Worm (Caenorhabditis elegans) whole organism, mixed stage, embryonic: ENCODE data around the gene srh-89.

Experiments
- M03D4.4 ChIP-seq: sonication (generic microtip); optimal IDR thresholded peaks from 2 replicates; lab custom pipeline; 2017; ENCODE audit warnings: mild to moderate bottlenecking, missing genetic modification characterization, missing compliant biosample characterization
- bed-3 ChIP-seq: fragments of 200-800 bp; sonication (Bioruptor generic); optimal IDR thresholded peaks from 3 replicates; lab custom pipeline; 2018; ENCODE audit warnings: mild to moderate bottlenecking, missing genetic modification characterization, moderate library complexity, missing compliant biosample characterization
- blmp-1 ChIP-seq: fragments of 150-350 bp; optimal IDR thresholded peaks from 2 replicates; lab custom pipeline; 2014; ENCODE audit warnings: missing biosample characterization, missing genetic modification characterization
- ceh-39 ChIP-seq: fragments of 150-350 bp; optimal IDR thresholded peaks from 2 replicates; lab custom pipeline; 2014; ENCODE audit warnings: missing biosample characterization, missing genetic modification characterization
- ceh-43 ChIP-seq: fragments of 200-800 bp; sonication (Bioruptor generic); optimal IDR thresholded peaks from 2 replicates; lab custom pipeline; 2018; ENCODE audit warnings: mild to moderate bottlenecking, missing genetic modification characterization, moderate library complexity, missing compliant biosample characterization
- ceh-83 ChIP-seq: fragments of 200-800 bp; sonication (Bioruptor generic); optimal IDR thresholded peaks from 2 replicates; lab custom pipeline; 2018; ENCODE audit warnings: mild to moderate bottlenecking, missing genetic modification characterization, missing compliant biosample characterization
- ces-1 ChIP-seq: fragments of 150-350 bp; optimal IDR thresholded peaks from 2 replicates; lab custom pipeline; 2014; ENCODE audit warnings: missing biosample characterization, missing genetic modification reagents, missing genetic modification characterization
- cnd-1 ChIP-seq: fragments of 200-800 bp; sonication (Bioruptor generic); optimal IDR thresholded peaks from 2 replicates; lab custom pipeline; 2018; ENCODE audit warnings: mild to moderate bottlenecking, missing genetic modification characterization, missing compliant biosample characterization
- drap-1 ChIP-seq: fragments of 200-800 bp; sonication (Bioruptor generic); optimal IDR thresholded peaks from 3 replicates; lab custom pipeline; 2018; ENCODE audit warnings: mild to moderate bottlenecking, missing genetic modification characterization, missing compliant biosample characterization
- elt-1 ChIP-seq: sonication (generic microtip); optimal IDR thresholded peaks from 2 replicates; lab custom pipeline; 2017; ENCODE audit warnings: missing genetic modification characterization, mild to moderate bottlenecking, missing compliant biosample characterization, antibody characterized with exemption, moderate library complexity, borderline replicate concordance; ENCODE audit not compliant: insufficient read depth
- elt-3 ChIP-seq: fragments of 150-350 bp; optimal IDR thresholded peaks from 2 replicates; lab custom pipeline; 2014; ENCODE audit warnings: missing biosample characterization, missing genetic modification characterization
- flh-1 ChIP-seq: fragments of 200-800 bp; sonication (Bioruptor generic); optimal IDR thresholded peaks from 2 replicates; lab custom pipeline; 2018; ENCODE audit warnings: mild to moderate bottlenecking, missing genetic modification characterization, moderate library complexity, missing compliant biosample characterization
- ham-2 ChIP-seq: fragments of 200-800 bp; sonication (Bioruptor generic); optimal IDR thresholded peaks from 2 replicates; lab custom pipeline; 2018; ENCODE audit warnings: mild to moderate bottlenecking, missing genetic modification characterization, missing compliant biosample characterization
- hlh-1 ChIP-seq: fragments of 150-350 bp; optimal IDR thresholded peaks from 2 replicates; lab custom pipeline; 2014; ENCODE audit warnings: missing biosample characterization, missing genetic modification reagents, missing genetic modification characterization
- lin-13 ChIP-seq: fragments of 150-350 bp; optimal IDR thresholded peaks from 2 replicates; lab custom pipeline; 2014; ENCODE audit warnings: missing biosample characterization, missing genetic modification characterization
- lin-32 ChIP-seq: fragments of 200-800 bp; sonication (Bioruptor generic); optimal IDR thresholded peaks from 2 replicates; lab custom pipeline; 2018; ENCODE audit warnings: mild to moderate bottlenecking, missing genetic modification characterization, missing compliant biosample characterization
- lsy-2 ChIP-seq: fragments of 150-350 bp; optimal IDR thresholded peaks from 2 replicates; lab custom pipeline; 2014; ENCODE audit warnings: missing biosample characterization, missing genetic modification characterization
- mab-5 ChIP-seq: fragments of 150-350 bp; optimal IDR thresholded peaks from 2 replicates; lab custom pipeline; 2014; ENCODE audit warnings: missing biosample characterization, missing genetic modification characterization
- mep-1 ChIP-seq: fragments of 150-350 bp; optimal IDR thresholded peaks from 2 replicates; lab custom pipeline; 2017; ENCODE audit warnings: missing biosample characterization, missing genetic modification reagents, missing genetic modification characterization, inconsistent platforms
- mls-2 ChIP-seq: sonication (generic microtip); optimal IDR thresholded peaks from 2 replicates; lab custom pipeline; 2016; ENCODE audit warnings: mild to moderate bottlenecking, missing genetic modification characterization, moderate library complexity, missing compliant biosample characterization
- nhr-12 ChIP-seq: fragments of 150-350 bp; optimal IDR thresholded peaks from 2 replicates; lab custom pipeline; 2014; ENCODE audit warnings: missing biosample characterization, missing genetic modification characterization
- nhr-2 ChIP-seq: fragments of 150-350 bp; optimal IDR thresholded peaks from 2 replicates; lab custom pipeline; 2014; ENCODE audit warnings: missing biosample characterization, missing genetic modification characterization
- nhr-237 ChIP-seq: fragments of 150-350 bp; optimal IDR thresholded peaks from 2 replicates; lab custom pipeline; 2014; ENCODE audit warnings: missing biosample characterization, missing genetic modification characterization
- nhr-28 ChIP-seq: fragments of 150-350 bp; optimal IDR thresholded peaks from 2 replicates; lab custom pipeline; 2014; ENCODE audit warnings: missing biosample characterization, missing genetic modification characterization
- nhr-76 ChIP-seq: sonication (generic microtip); optimal IDR thresholded peaks from 2 replicates; lab custom pipeline; 2017; ENCODE audit warnings: missing biosample characterization, missing genetic modification characterization
- pha-4 ChIP-seq: fragments of 150-350 bp; optimal IDR thresholded peaks from 2 replicates; lab custom pipeline; 2018; ENCODE audit warnings: missing biosample characterization, missing genetic modification reagents, missing genetic modification characterization
- sem-2 ChIP-seq: fragments of 200-800 bp; sonication (Bioruptor generic); optimal IDR thresholded peaks from 2 replicates; lab custom pipeline; 2018; ENCODE audit warnings: mild to moderate bottlenecking, missing genetic modification characterization, missing compliant biosample characterization
- snpc-4 ChIP-seq: fragments of 150-350 bp; optimal IDR thresholded peaks from 2 replicates; lab custom pipeline; 2014; ENCODE audit warnings: missing biosample characterization, missing genetic modification characterization
- sptf-1 ChIP-seq: sonication (generic microtip); optimal IDR thresholded peaks from 2 replicates; lab custom pipeline; 2017; ENCODE audit warnings: mild to moderate bottlenecking, missing genetic modification characterization, moderate library complexity, missing compliant biosample characterization
- tbx-8 ChIP-seq: fragments of 200-800 bp; sonication (Bioruptor generic); optimal IDR thresholded peaks from 2 replicates; lab custom pipeline; 2018; ENCODE audit warnings: mild to moderate bottlenecking, missing genetic modification characterization, moderate library complexity, missing compliant biosample characterization
- unc-120 ChIP-seq: sonication (generic microtip); optimal IDR thresholded peaks from 2 replicates; lab custom pipeline; 2017; ENCODE audit warnings: missing genetic modification characterization, missing compliant biosample characterization; ENCODE audit not compliant: poor library complexity, severe bottlenecking
- unc-39 ChIP-seq: fragments of 150-350 bp; optimal IDR thresholded peaks from 2 replicates; lab custom pipeline; 2014; ENCODE audit warnings: missing biosample characterization, missing genetic modification characterization
- unc-62 ChIP-seq: fragments of 150-350 bp; optimal IDR thresholded peaks from 2 replicates; lab custom pipeline; 2014; ENCODE audit warnings: missing biosample characterization, missing genetic modification reagents, missing genetic modification characterization
- zip-8 ChIP-seq: fragments of 150-350 bp; optimal IDR thresholded peaks from 2 replicates; lab custom pipeline; 2014; ENCODE audit warnings: missing biosample characterization, missing genetic modification characterization
- ztf-11 ChIP-seq: fragments of 150-350 bp; optimal IDR thresholded peaks from 2 replicates; lab custom pipeline; 2014; ENCODE audit warnings: missing biosample characterization, missing genetic modification characterization

The srh-89 gene

DNA sequence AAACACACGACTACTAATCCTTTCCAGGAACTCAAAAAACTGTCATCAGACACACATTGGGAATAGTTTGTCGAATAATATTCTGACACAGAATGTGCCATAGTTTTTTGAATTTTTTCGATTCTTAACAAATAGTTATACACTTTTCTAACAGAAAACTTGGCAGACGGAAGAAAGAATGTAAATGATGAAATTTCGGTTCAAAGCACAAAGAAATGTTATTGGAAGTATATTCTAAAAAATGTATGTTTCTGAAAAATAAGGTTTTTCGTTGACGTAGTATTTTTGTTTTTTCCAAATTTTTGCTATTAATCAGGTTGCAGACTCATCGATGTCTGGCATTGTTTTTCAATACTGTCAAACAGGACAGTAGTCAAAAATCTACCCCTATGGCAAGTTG lies 3.7 kb downstream of the srh-89 start, which contains the start of gene srh-92:
TSS of gene srh-92 (minus strand) at position 101 of the 400 bp plus-strand sequence.
- TF ChIP-seq unc-39 (tag; lab: Kevin White, UChicago): no peak
- TF ChIP-seq ceh-43 (GFP tag; lab: Kevin White, UChicago): no peak
- no peak for TF ChIP-seq ces-1
- no peak for TF ChIP-seq sem-2 (GFP tag; lab: Kevin White, UChicago)
- TF ChIP-seq drap-1 (GFP tag; lab: Kevin White, UChicago): no peak
- TF ChIP-seq nhr-12: no peak
- no peak for TF ChIP-seq blmp-1
- TF ChIP-seq bed-3 (GFP tag; lab: Kevin White, UChicago): no peak
- TF ChIP-seq M03D4.4: no peak
- no peak for TF ChIP-seq ceh-39 (tag; lab: Kevin White, UChicago)
- no peak for TF ChIP-seq cnd-1 (tag; lab: Kevin White, UChicago)
- TF ChIP-seq mls-2: no peak
- no peak for TF ChIP-seq snpc-4 (tag; lab: Kevin White, UChicago)
- TF ChIP-seq lin-13 (tag; lab: Kevin White, UChicago): no peak
- TF ChIP-seq hlh-1: no peak
- no peak for TF ChIP-seq tbx-8
- TF ChIP-seq ham-2 (GFP tag; lab: Kevin White, UChicago): no peak
- TF ChIP-seq, all 35 proteins: peak for 0

DNA sequence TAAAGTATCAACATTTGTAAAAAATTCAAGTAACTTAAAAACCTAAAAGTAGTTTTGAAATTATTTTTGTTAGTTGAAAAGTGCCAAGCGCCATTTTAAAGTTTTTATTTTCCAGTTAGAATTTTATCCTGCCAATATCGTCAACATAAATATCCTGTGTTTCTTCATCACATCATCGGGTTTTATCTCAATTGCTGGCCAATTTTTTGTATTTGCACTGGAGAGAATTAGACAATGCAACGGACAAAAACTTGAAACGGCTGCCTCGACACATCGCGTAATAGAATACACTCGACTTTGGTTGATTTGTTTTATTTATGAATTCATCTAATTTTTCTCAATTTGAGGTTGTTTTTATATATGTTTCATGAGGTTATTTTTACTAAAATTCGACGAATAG lies 9.6 kb downstream of the srh-89 start, which contains the start of gene F25E5.2:
TSS of gene F25E5.2 (plus strand) at position 301 of the 400 bp plus-strand sequence.
- no peak for TF ChIP-seq unc-39 (tag; lab: Kevin White, UChicago)
- no peak for TF ChIP-seq drap-1 (GFP tag; lab: Kevin White, UChicago)
- no peak for TF ChIP-seq sptf-1
- TF ChIP-seq ceh-43 (GFP tag; lab: Kevin White, UChicago): no peak
- TF ChIP-seq lin-32 (GFP tag; lab: Kevin White, UChicago): no peak
- no peak for TF ChIP-seq tbx-8
- no peak for TF ChIP-seq lin-13 (tag; lab: Kevin White, UChicago)
- TF ChIP-seq unc-62 (GFP tag; lab: Kevin White, UChicago): no peak
- TF ChIP-seq ceh-83: no peak
- TF ChIP-seq ztf-11: no peak
- TF ChIP-seq ces-1: no peak
- TF ChIP-seq zip-8: no peak
- no peak for TF ChIP-seq flh-1 (GFP tag; lab: Kevin White, UChicago)
- TF ChIP-seq nhr-2: no peak
- TF ChIP-seq sem-2 (GFP tag; lab: Kevin White, UChicago): no peak
- no peak for TF ChIP-seq M03D4.4
- no peak for TF ChIP-seq bed-3 (GFP tag; lab: Kevin White, UChicago)
- no peak for TF ChIP-seq pha-4 (tag; lab: Kevin White, UChicago)
- no peak for TF ChIP-seq nhr-237
- TF ChIP-seq mep-1 (tag; lab: Kevin White, UChicago): no peak
- TF ChIP-seq, all 35 proteins: peak for 0

DNA sequence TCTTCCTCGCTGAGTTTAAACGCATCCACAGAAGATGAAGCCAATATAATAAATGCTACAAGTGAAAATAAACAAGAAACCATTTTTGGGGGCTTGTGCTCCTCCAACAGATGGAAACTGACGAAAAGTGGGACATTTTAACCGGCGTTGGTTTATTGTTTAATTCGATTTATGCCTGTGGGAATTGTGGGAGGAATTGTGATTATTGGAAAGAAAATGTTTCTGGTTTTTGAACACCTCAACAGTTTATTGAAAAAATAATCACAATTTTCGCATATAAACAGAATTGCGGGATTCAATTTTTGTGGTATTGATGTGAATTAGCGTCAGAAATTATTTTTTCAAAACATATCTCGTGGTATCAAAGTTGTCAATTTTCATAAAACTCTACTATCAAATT lies 10.4 kb downstream of the srh-89 start, which contains the start of gene try-8:
TSS of gene try-8 (minus strand) at position 101 of the 400 bp plus-strand sequence.
- no peak for TF ChIP-seq elt-3 (tag; lab: Kevin White, UChicago)
- TF ChIP-seq ham-2 (GFP tag; lab: Kevin White, UChicago): no peak
- TF ChIP-seq tbx-8: no peak
- no peak for TF ChIP-seq lsy-2 (tag; lab: Kevin White, UChicago)
- TF ChIP-seq mls-2: no peak
- TF ChIP-seq, all 35 proteins: peak for 0

DNA sequence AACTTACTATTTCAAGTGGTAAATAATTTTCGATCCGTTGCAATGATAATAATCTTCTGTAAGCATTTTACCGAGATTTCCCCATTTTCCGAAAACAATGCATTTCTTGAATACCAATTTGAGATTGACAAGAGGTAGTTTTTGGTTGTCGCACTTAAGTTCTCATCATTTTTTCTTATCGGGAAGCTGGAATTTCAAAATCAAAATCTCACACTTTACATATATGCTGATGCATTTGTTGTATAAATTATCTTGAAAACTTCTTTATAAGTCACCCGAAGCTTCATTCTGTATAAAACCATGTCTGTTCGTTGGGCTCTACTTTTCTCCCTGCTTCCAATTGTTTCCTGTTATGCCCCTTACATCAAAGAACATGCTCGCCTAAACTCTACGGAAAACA lies 13.2 kb downstream of the srh-89 start, which contains the start of gene try-11:
TSS of gene try-11 (plus strand) at position 301 of the 400 bp plus-strand sequence.
- TF ChIP-seq flh-1 (GFP tag; lab: Kevin White, UChicago) (no peak), ceh-83 (no peak), nhr-76 (tag; lab: Kevin White, UChicago) (no peak), hlh-1 (no peak), zip-8 (no peak)
- TF ChIP-seq, all 35 proteins: peak for 0

DNA sequence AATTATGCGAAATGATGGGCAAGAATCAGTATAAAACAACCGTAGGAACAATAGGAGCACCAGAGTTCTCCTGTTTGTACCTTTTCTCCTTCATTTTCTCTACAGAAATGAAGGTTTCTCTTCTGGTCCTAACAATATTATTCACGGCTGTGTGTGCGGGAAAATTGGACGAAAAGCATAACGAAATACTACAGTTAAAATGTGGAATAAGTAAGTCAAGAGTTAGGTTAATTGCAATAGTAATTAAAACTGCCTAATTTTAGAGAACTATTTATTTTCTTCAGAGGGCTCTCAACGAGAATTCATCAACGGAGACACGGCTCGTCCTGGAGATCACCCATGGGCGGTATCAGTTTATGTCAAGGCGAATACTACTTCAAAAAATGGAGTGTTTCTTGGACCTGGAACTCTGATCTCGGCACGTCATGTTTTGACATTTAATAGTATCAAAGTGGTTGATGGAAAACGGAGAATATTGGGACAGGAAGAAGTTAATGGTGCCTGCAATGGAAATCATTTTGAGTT lies 15.2 kb downstream of the srh-89 start, which contains the start of gene try-12:
TSS of gene try-12 (plus strand) at position 51 of the 525 bp plus-strand sequence.
- TF ChIP-seq zip-8 (no peak), ceh-39 (tag; lab: Kevin White, UChicago) (no peak), bed-3 (GFP tag; lab: Kevin White, UChicago) (no peak), drap-1 (GFP tag; lab: Kevin White, UChicago) (no peak), cnd-1 (tag; lab: Kevin White, UChicago) (no peak), mab-5 (no peak), lin-13 (tag; lab: Kevin White, UChicago) (no peak), ztf-11 (no peak), nhr-12 (no peak), ceh-83 (no peak), unc-120 (tag; lab: Kevin White, UChicago) (no peak), nhr-28 (no peak), flh-1 (GFP tag; lab: Kevin White, UChicago) (no peak), M03D4.4 (no peak), elt-1 (tag; lab: Kevin White, UChicago) (no peak)
